Worm (Caenorhabditis elegans) whole organism, young adult: ENCODE data around the gene ser-2.

Experiments used
- C06A6.2 ChIP-seq: fragments of 200-800 bp; sonication (Bioruptor generic); conservative IDR thresholded peaks from 2 replicates; pipeline ENCODE4 v1.3.6; 2022; ENCODE audit warnings: missing genetic modification characterization, missing compliant biosample characterization
- F39B2.1 ChIP-seq: fragments of 200-800 bp; sonication (Bioruptor generic); IDR thresholded peaks from 2 replicates; pipeline ENCODE4 v1.3.6; 2022; ENCODE audit warnings: missing genetic modification reagents, missing genetic modification characterization, missing compliant biosample characterization
- F57A8.1 ChIP-seq: fragments of 200-800 bp; sonication (Bioruptor generic); optimal IDR thresholded peaks from 2 replicates; lab custom pipeline; 2018; ENCODE audit warnings: mild to moderate bottlenecking, missing genetic modification characterization, moderate library complexity, missing compliant biosample characterization
- K11D2.4 ChIP-seq: fragments of 200-800 bp; sonication (Bioruptor generic); IDR thresholded peaks from 2 replicates; pipeline ENCODE4 v1.3.6; 2022; ENCODE audit warnings: missing genetic modification reagents, missing genetic modification characterization, missing compliant biosample characterization
- Y56A3A.18 ChIP-seq: fragments of 200-800 bp; sonication (Bioruptor generic); IDR thresholded peaks from 2 replicates; pipeline ENCODE4 v1.3.6; 2022; ENCODE audit warnings: missing genetic modification reagents, missing genetic modification characterization, missing compliant biosample characterization
- Y79H2A.3 ChIP-seq: fragments of 200-800 bp; sonication (Bioruptor generic); conservative IDR thresholded peaks from 2 replicates; pipeline ENCODE4 v1.3.6; 2022; ENCODE audit warnings: missing genetic modification reagents, missing genetic modification characterization, missing compliant biosample characterization
- ZK185.1 ChIP-seq: sonication (generic microtip); optimal IDR thresholded peaks from 2 replicates; lab custom pipeline; 2016; ENCODE audit warnings: mild to moderate bottlenecking, missing genetic modification characterization, missing compliant biosample characterization; ENCODE audit not compliant: poor library complexity, severe bottlenecking
- ama-1 ChIP-seq, 3 experiments: fragments of 150-350 bp in 1 of 3; sonication (generic microtip) in 2 of 3; optimal IDR thresholded peaks; 2 replicates each; lab custom pipeline; 2014 to 2018; ENCODE audit warnings: missing biosample characterization in 2 of 3, missing genetic modification characterization in 2 of 3, missing genetic modification reagents in 2 of 3
- cebp-1 ChIP-seq, 2 experiments: fragments of 200-800 bp in 1 of 2; sonication (Bioruptor generic) in 1 of 2; sonication (generic microtip) in 1 of 2; IDR thresholded peaks in 1 of 2; optimal IDR thresholded peaks in 1 of 2; 2 replicates each; pipeline versions ENCODE4 v1.3.6 to Lab custom; 2017 to 2022; ENCODE audit warnings: missing compliant biosample characterization in 2 of 2, missing genetic modification characterization in 2 of 2, mild to moderate bottlenecking in 1 of 2, missing genetic modification reagents in 1 of 2, moderate library complexity in 1 of 2
- dox-1 ChIP-seq: fragments of 200-800 bp; sonication (Bioruptor generic); IDR thresholded peaks from 2 replicates; pipeline ENCODE4 v1.3.6; 2022; ENCODE audit warnings: missing genetic modification reagents, missing genetic modification characterization, missing compliant biosample characterization
- dpff-1 ChIP-seq: sonication (generic microtip); optimal IDR thresholded peaks from 2 replicates; lab custom pipeline; 2017; ENCODE audit warnings: mild to moderate bottlenecking, missing genetic modification characterization, missing compliant biosample characterization
- dpl-1 ChIP-seq: fragments of 150-350 bp; optimal IDR thresholded peaks from 2 replicates; lab custom pipeline; 2014; ENCODE audit warnings: missing biosample characterization, missing genetic modification reagents, missing genetic modification characterization
- egrh-3 ChIP-seq: fragments of 200-800 bp; sonication (Bioruptor generic); IDR thresholded peaks from 2 replicates; pipeline ENCODE4 v1.3.6; 2022; ENCODE audit warnings: missing genetic modification reagents, missing genetic modification characterization, missing compliant biosample characterization
- hlh-12 ChIP-seq: sonication (generic microtip); optimal IDR thresholded peaks from 2 replicates; lab custom pipeline; 2016; ENCODE audit warnings: missing genetic modification characterization, missing compliant biosample characterization
- hmg-1.2 ChIP-seq: fragments of 200-800 bp; sonication (Bioruptor generic); IDR thresholded peaks from 2 replicates; pipeline ENCODE4 v1.3.6; 2022; ENCODE audit warnings: missing genetic modification reagents, missing genetic modification characterization, missing compliant biosample characterization
- hrde-1 ChIP-seq: sonication (generic microtip); optimal IDR thresholded peaks from 2 replicates; lab custom pipeline; 2016; ENCODE audit warnings: missing genetic modification characterization, mild to moderate bottlenecking, missing compliant biosample characterization, moderate library complexity, missing genotype, missing genetic modification reagents, borderline replicate concordance
- lin-26 ChIP-seq: fragments of 200-800 bp; sonication (Bioruptor generic); IDR thresholded peaks from 2 replicates; pipeline ENCODE4 v1.3.6; 2022; ENCODE audit warnings: missing genetic modification reagents, missing genetic modification characterization, missing compliant biosample characterization
- lin-35 ChIP-seq, 3 experiments: fragments of 150-350 bp in 2 of 3; sonication (generic microtip) in 1 of 3; optimal IDR thresholded peaks; 2 replicates each; lab custom pipeline; 2014 to 2018; ENCODE audit warnings: missing biosample characterization in 3 of 3, missing genetic modification characterization in 3 of 3, missing genetic modification reagents in 3 of 3
- lsy-27 ChIP-seq: sonication (generic microtip); optimal IDR thresholded peaks from 2 replicates; lab custom pipeline; 2017; ENCODE audit warnings: missing genetic modification characterization, mild to moderate bottlenecking, missing compliant biosample characterization, antibody characterized with exemption, missing genotype, borderline replicate concordance; ENCODE audit not compliant: insufficient read depth
- mes-4 ChIP-seq: sonication (generic microtip); optimal IDR thresholded peaks from 2 replicates; lab custom pipeline; 2016; ENCODE audit warnings: missing genotype, missing genetic modification characterization, missing compliant biosample characterization
- mxl-1 ChIP-seq: sonication (generic microtip); optimal IDR thresholded peaks from 2 replicates; lab custom pipeline; 2016; ENCODE audit warnings: missing genetic modification characterization, missing compliant biosample characterization
- nfyb-1 ChIP-seq: fragments of 200-800 bp; sonication (Bioruptor generic); IDR thresholded peaks from 2 replicates; pipeline ENCODE4 v1.3.6; 2022; ENCODE audit warnings: missing genetic modification reagents, missing genetic modification characterization, missing compliant biosample characterization
- nhr-120 ChIP-seq: fragments of 200-800 bp; sonication (Bioruptor generic); IDR thresholded peaks from 2 replicates; pipeline ENCODE4 v1.3.6; 2022; ENCODE audit warnings: missing genetic modification characterization, missing compliant biosample characterization
- nhr-80 ChIP-seq: sonication (generic microtip); optimal IDR thresholded peaks from 2 replicates; lab custom pipeline; 2016; ENCODE audit warnings: missing genetic modification characterization, missing compliant biosample characterization
- nhr-90 ChIP-seq: sonication (generic microtip); optimal IDR thresholded peaks from 2 replicates; lab custom pipeline; 2016; ENCODE audit warnings: missing genotype, mild to moderate bottlenecking, missing genetic modification characterization, missing compliant biosample characterization
- snpc-1.3 ChIP-seq: sonication (generic microtip); optimal IDR thresholded peaks from 2 replicates; lab custom pipeline; 2017; ENCODE audit warnings: missing genetic modification characterization, mild to moderate bottlenecking, missing compliant biosample characterization, antibody characterized with exemption, moderate library complexity, missing genotype, missing genetic modification reagents; ENCODE audit not compliant: insufficient read depth
- snpc-3.4 ChIP-seq: sonication (generic microtip); optimal IDR thresholded peaks from 2 replicates; lab custom pipeline; 2017; ENCODE audit warnings: missing genetic modification characterization, mild to moderate bottlenecking, missing compliant biosample characterization, antibody characterized with exemption, moderate library complexity, missing genotype, missing genetic modification reagents
- snpc-4 ChIP-seq, 5 experiments: fragments of 150-350 bp in 1 of 5; sonication (generic microtip) in 4 of 5; optimal IDR thresholded peaks; 2 replicates each; lab custom pipeline; 2014 to 2018; ENCODE audit warnings: missing genetic modification characterization in 5 of 5, missing biosample characterization in 3 of 5, antibody characterized with exemption in 2 of 5, mild to moderate bottlenecking in 2 of 5, missing compliant biosample characterization in 2 of 5, missing genotype in 2 of 5, moderate library complexity in 2 of 5, missing genetic modification reagents in 1 of 5
- tbp1 ChIP-seq: fragments of 200-800 bp; sonication (Bioruptor generic); optimal IDR thresholded peaks from 2 replicates; lab custom pipeline; 2018; ENCODE audit warnings: mild to moderate bottlenecking, missing genetic modification characterization, missing compliant biosample characterization
- unc-130 ChIP-seq: sonication (generic microtip); optimal IDR thresholded peaks from 2 replicates; lab custom pipeline; 2016; ENCODE audit warnings: missing genetic modification reagents, missing genetic modification characterization, missing compliant biosample characterization
- xnd-1 ChIP-seq: sonication (generic microtip); optimal IDR thresholded peaks from 2 replicates; lab custom pipeline; 2016; ENCODE audit warnings: missing genotype, missing genetic modification reagents, missing genetic modification characterization, missing compliant biosample characterization
- zfh-2 ChIP-seq: fragments of 200-800 bp; sonication (Bioruptor generic); conservative IDR thresholded peaks from 2 replicates; pipeline ENCODE4 v1.3.6; 2022; ENCODE audit warnings: missing genetic modification reagents, missing genetic modification characterization, missing compliant biosample characterization
- ztf-18 ChIP-seq: sonication (generic microtip); optimal IDR thresholded peaks from 2 replicates; lab custom pipeline; 2016; ENCODE audit warnings: missing genotype, mild to moderate bottlenecking, missing genetic modification characterization, missing compliant biosample characterization

Gene ser-2

DNA sequence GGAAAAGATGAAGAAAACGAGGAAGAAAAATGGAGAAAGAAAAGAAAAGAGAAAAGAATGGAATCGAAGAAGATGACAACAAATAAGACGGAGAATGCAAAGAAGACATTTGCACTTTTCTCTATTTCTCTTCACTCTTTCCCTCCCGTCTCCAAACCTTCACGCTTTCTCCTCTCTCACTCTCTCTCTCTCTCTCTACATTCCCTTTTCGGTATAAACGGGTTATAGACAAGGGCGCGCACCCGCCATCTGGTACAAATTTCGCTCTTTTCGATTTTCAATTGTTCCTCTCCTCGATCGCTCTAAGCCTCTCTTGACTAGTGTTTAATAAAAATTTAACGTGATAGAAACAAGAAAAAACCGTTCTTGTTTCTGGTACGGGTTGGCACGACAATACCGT is 26.0 kb downstream of the ser-2 start (continued):
- TF ChIP-seq snpc-3.4 (tag; lab: Kevin White, UChicago) (no peak), ama-1 (optimal IDR thresholded peaks at IDR 0.05; lab: Kevin White, UChicago) (no peak), ama-1 (GFP tag; optimal IDR thresholded peaks at IDR 0.05; lab: Kevin White, UChicago) (no peak), dox-1 (0 out of 2 replicates have a peak, but pooled peaks have one; percentile 11), zfh-2 (no peak), ztf-18 (tag; lab: Kevin White, UChicago) (no peak), egrh-3 (GFP tag; lab: Robert Waterston, UW) (no peak), hlh-12 (no peak), snpc-1.3 (tag; lab: Kevin White, UChicago) (no peak), dpl-1 (no peak), nhr-120 (no peak), lsy-27 (no peak), dpff-1 (tag; lab: Kevin White, UChicago) (no peak), Y56A3A.18 (GFP tag; lab: Robert Waterston, UW) (no peak), nfyb-1 (no peak), Y79H2A.3 (GFP tag; lab: Robert Waterston, UW) (no peak), snpc-4 (GFP tag; optimal IDR thresholded peaks at IDR 0.05; lab: Kevin White, UChicago) (no peak), snpc-4 (tag; optimal IDR thresholded peaks at IDR 0.05; lab: Kevin White, UChicago) (peak in 2 of 4 experiments; percentile 21 to 31), mxl-1 (tag; lab: Kevin White, UChicago) (no peak), nhr-90 (tag; lab: Kevin White, UChicago) (no peak), hmg-1.2 (GFP tag; lab: Robert Waterston, UW) (peak; percentile 65; the same call in 1 of the 2 replicates), K11D2.4 (GFP tag; lab: Robert Waterston, UW) (no peak), lin-26 (GFP tag; lab: Robert Waterston, UW) (no peak), hrde-1 (tag; lab: Kevin White, UChicago) (no peak), mes-4 (tag; lab: Kevin White, UChicago) (no peak), ZK185.1 (tag; lab: Kevin White, UChicago) (peak; percentile 62), unc-130 (GFP tag; lab: Kevin White, UChicago) (no peak), tbp1 (GFP tag; lab: Kevin White, UChicago) (peak; percentile 3), xnd-1 (tag; lab: Kevin White, UChicago) (no peak), F57A8.1 (GFP tag; lab: Kevin White, UChicago) (no peak), lin-35 (GFP tag; optimal IDR thresholded peaks at IDR 0.05; lab: Kevin White, UChicago) (peak in 1 of 3 experiments; percentile 57), F39B2.1 (no peak)

DNA sequence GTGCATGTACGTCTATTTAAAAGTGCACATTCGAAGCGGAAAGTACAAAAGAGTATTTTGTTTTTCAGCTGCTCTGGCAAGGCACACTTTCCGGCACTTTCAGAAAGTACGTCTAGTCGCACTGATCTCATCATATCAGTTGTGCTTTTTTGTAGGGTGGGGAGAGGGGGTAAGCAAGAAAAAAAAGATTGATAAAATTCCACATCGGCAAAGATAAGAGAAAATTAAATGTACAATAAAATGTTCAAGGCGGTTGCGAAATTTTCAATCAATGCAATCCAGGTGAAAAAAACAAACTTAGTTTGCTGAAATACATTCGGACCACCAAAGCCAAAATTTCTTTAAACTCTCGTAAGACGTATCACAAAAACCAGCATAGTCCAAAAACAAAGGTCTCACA is 26.5 kb downstream of the ser-2 start:
- TF ChIP-seq nhr-80 (tag; lab: Kevin White, UChicago) (peak; percentile 59), F57A8.1 (GFP tag; lab: Kevin White, UChicago) (no peak), C06A6.2 (GFP tag; lab: Robert Waterston, UW) (no peak), cebp-1 (GFP tag; IDR thresholded peaks at IDR 0.05; lab: Robert Waterston, UW) (peak; percentile 86), cebp-1 (tag; optimal IDR thresholded peaks at IDR 0.05; lab: Kevin White, UChicago) (peak; percentile 88)
